Fruit fly (Drosophila melanogaster): ENCODE measurements around the gene CG3457.
A peak's percentile ranks its signal among the peaks of the same experiment; 100 is the strongest.

Gene CG3457

DNA sequence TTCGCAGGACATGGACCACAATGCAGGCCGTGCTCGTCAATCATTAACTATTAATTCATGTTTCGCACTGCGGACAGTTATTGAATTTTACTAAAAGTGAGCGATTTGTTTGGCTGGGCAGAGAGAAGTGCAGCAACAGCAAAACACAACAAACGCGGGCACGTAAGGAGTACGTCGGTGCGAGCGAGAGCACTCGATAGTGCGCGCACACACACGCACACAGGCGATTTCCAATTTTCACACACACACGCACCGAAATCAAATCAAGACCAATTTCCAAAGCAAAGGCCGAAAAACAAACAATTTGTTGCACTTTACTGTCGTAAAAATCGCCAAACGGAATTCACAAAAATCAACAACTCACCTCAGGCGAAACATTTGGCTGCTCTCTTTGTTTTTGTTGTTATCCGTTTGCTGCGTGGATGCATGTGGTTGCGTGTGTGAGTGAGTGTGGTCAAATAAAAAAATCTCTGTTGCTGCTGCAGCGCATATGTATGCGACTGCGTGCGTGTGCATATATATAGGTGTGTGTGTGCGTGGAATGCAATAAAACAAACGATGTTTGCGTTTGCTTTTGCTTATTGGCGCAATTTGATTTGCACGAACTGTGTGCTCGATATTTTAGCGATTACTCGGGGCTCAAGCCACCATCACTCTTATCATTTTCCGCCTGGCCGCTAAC, 29.6 kb upstream of the CG3457 start:
- peak; percentile 49 for TF ChIP-seq CG8478 (optimal IDR thresholded peaks at IDR 0.05)
- TF ChIP-seq CTCF (optimal IDR thresholded peaks at IDR 0.05) = no peak

DNA sequence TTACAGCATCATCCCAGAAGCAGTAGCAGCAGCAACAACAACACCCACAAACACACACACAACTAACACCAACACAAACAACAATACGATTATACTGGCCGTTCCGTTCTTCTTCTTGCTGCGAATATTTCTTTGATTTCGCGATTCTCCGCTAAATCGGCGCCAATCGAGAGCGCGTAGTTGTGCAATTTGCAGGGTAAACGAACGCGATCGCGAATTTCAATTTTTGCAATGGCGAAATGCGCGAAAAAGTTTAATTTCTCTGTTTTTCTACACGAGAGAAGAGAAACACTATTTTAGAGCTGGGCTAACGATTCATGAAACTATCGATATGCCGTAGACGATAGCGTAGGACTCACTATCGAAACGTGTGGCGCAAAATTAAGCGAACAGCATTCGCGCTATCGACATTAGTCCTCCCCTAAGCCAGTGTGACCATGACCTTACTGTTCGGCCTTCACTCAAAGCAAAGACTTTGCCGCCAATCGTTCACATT, 28.9 kb upstream of the CG3457 start, which contains the start of gene wapl:
TSS of gene wapl (minus strand) at position 316 of the 496 bp plus-strand sequence.
- peak; percentile 2 to 35 for TF ChIP-seq CTCF (optimal IDR thresholded peaks at IDR 0.05)
- TF ChIP-seq CG8478 (optimal IDR thresholded peaks at IDR 0.05) = no peak

DNA sequence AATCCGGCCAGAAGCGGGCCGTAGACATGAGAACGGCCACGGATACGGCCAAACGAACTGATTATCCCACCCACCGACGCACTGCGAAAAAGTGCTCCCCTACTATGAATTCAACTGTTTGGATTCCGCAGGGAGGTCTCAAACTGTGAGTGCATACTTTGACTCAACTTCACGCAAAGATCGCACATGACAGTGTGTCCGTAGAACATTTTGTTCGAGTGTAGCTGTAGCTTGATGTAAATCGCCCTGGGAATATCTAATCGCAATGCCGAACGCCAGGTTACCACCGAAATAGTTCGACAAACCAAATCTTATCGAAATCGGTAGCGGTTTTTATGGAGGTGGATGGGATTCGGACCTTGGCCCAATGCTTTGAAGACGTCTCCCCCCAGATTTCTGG, 26.6 kb upstream of the CG3457 start:
- TF ChIP-seq CTCF (optimal IDR thresholded peaks at IDR 0.05) = no peak

DNA sequence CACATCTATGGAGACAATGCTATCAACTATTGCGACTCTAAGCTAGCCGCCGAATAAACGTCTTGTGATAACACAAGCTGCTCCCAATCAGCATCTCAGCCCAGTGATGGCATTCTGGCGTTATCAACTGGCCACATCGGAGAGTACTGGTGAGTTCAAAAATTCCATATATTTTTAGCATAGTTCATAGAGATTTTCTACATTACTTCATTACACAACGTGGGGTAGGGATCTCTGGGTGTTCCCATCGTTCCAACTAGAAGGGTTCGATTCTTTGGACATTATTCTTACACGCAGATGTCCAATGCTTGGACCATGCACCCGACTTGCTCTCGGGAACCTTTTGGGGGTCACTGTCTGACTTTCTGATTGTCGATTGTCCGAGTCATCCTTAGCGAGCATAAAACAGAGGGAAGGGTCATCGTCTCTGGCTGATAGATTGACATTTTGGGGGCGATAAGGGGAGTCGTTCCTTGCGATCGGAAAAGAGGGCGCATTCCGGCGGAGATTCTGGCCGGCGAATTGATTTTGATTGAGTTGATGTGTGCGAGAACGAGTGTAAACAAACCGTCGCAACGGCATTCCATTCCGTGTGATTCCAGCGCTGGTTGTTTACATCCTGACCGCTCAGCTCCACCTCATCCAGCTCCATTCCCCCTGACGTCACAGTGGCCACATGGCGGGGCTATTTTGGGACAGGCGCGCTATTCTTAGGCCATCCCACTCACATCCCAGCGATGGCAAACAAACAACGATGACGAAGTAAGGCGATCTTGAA, 25.3 kb upstream of the CG3457 start, which contains the start of the genes Cyp4d1 and CG3630:
TSS of gene Cyp4d1 (minus strand) at position 51 of the 778 bp plus-strand sequence.
TSS of gene CG3630 (plus strand) at position 67 of the 778 bp plus-strand sequence.
- TF ChIP-seq CG8478 (optimal IDR thresholded peaks at IDR 0.05) (no peak), CTCF (optimal IDR thresholded peaks at IDR 0.05) (no peak)

DNA sequence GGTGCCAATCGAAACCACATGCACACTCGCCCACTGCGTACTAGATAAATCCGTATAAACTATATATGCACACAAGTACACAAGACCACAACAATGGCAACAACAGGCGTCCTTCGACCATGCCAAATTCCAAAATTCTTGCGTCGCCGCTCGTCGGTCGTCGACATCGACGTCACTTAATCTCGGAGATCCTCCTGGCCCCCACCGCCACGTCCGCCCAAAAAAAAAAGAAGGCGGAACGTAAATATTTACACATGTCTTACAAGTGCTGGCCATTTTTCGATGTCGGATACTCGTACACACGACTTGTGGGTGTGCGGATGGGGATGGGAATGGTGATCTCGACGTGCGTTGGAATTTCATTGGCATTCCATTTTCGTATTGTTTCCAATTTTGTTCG, 24.3 kb upstream of the CG3457 start:
- TF ChIP-seq CG8478 (optimal IDR thresholded peaks at IDR 0.05) = no peak
- TF ChIP-seq CTCF (optimal IDR thresholded peaks at IDR 0.05) = no peak

DNA sequence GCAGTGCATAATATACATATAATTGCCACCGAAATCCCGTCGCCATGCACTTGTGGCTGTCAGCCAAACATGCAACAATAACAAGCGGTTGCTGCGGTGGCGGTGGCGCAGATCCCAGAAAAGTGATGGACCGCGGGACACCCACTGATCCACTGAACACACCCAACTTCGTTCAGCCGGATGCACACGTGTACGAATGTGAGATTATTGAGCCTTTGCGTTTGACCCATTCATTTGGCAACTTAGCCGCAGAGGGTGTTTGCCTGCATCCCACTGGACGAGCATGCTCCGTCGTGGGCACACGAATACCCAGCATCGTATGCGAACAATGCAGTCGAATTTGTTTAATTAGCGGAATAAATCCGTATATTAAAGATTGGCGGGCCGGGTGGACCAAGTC, 22.2 kb upstream of the CG3457 start:
- no peak for TF ChIP-seq CTCF (optimal IDR thresholded peaks at IDR 0.05)
- TF ChIP-seq CG8478 (optimal IDR thresholded peaks at IDR 0.05) = no peak

DNA sequence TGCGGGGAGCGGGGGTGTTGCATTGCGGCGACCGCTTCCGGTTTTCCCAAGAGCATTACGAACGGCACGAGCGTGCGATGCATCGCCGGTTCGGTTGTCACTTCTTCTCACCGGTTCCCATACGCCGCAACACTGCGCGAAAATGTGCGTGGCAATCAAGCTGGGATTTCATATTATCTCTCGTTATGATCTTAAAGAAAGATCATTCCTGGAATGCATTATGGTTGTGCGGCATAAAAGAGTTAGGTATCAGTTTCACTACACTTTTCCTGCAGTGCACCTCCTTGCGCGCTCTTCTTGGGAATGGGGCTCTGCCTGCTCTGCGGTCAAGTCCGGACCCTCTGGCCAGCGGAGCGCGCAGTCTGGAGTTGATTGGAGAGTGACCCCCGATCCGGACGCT, 21.5 kb upstream of the CG3457 start:
- TF ChIP-seq CTCF (optimal IDR thresholded peaks at IDR 0.05) (no peak), CG8478 (optimal IDR thresholded peaks at IDR 0.05) (no peak)

DNA sequence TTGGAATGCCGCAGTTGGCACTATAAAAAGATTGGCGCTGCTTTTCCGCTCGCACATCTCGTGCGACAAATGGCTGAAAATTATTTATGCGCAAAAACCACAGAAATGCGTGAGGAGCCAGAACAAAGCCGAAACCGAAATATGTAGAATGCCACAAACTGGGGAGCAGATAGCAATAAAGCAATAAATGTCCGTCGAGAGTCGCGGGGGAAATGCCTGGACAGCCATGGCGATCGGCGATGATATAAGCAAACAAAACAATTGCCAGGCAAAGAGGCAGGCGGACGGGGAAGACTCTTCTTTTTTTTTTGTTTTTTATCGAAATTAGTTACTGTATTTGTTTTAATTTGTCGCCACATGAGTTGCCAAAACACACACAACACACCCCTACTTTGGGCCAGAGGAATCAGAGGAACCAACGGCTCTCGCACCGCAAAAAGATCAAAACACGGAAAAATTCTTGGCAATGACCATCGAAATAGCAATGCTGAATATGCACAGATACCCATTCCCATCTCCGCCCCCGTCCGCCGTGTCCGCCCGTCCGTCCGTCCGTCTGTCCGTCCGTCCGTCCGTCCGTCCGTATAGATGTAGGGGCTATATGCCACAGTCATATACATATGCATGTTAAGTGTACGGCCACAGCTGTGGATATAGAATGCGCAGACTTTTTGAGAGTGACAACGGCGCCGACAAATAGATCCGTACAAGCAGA, 19.0 kb upstream of the CG3457 start:
- TF ChIP-seq CG8478 (optimal IDR thresholded peaks at IDR 0.05) = no peak
- no peak for TF ChIP-seq CTCF (optimal IDR thresholded peaks at IDR 0.05)

DNA sequence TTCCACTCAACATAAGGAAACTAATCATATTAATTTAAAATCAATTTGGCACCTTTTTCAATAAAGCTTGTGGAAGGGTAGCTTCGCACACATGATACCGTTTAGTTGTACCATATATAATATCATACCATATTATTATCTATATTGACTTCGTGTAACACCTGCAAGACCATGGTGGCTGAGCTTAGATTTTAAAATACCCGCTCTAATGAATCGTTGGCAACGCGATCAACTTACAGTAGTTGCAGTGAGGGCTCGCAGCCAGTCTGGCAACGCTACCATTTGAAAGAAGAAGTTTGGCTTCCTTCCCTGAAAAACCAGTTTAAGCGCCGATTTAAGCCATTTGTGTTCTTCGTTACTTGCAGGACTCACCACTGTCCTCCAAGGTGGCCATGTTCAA, 17.2 kb upstream of the CG3457 start:
- TF ChIP-seq CTCF (optimal IDR thresholded peaks at IDR 0.05) (no peak), CG8478 (optimal IDR thresholded peaks at IDR 0.05) (no peak)

DNA sequence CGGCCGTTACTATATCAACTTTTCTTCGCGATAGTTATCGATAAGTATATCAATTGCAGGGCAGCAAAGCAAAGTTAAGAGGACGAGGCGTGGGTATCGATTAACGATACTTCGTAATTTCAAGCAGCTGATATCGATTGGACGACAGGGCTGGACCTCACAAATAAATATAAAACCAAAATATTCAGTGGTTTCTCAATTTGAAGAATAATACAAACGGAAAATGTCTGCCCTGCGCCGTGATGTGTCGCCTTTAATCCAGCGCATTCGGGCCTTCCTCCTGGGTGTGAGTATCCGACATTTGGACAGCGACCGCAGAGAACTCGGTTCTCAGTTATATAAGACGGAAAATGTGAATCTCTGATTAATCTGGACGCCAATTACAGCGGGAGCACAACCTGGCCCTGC, 15.2 kb upstream of the CG3457 start, which contains the start of gene ND-B14.5A:
TSS of gene ND-B14.5A (plus strand) at position 107 of the 408 bp plus-strand sequence.
- TF ChIP-seq CTCF (optimal IDR thresholded peaks at IDR 0.05) = no peak
- TF ChIP-seq CG8478 (optimal IDR thresholded peaks at IDR 0.05) = no peak

DNA sequence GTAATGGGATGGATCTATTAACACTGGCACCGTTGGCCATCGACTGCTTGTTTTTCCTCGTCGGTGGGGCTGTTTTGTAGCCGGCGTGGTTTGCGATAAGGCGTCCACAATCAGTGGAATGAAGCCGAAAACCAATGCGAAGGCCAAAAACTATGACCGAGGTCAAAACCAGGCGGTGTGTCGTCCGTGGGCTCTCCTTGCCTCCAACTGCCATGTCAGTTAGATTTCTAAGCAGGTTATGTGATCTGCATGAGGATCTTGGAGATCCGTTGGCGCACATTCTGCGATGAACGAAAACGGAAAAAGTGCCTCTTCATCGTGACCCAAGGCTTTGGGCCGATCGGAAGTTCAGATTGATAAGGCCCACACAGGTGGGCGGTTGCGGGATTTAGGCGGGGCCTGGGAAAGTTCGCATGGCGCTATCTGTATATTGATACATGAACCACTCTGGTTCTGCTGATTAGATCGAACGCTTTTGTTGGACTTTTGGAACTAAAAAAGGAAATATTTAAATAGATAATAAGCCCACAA, 12.3 kb upstream of the CG3457 start, which contains the start of gene Cyp4d14:
TSS of gene Cyp4d14 (minus strand) at position 51 of the 531 bp plus-strand sequence.
- TF ChIP-seq CTCF (optimal IDR thresholded peaks at IDR 0.05) = no peak
- TF ChIP-seq CG8478 (optimal IDR thresholded peaks at IDR 0.05) = no peak

DNA sequence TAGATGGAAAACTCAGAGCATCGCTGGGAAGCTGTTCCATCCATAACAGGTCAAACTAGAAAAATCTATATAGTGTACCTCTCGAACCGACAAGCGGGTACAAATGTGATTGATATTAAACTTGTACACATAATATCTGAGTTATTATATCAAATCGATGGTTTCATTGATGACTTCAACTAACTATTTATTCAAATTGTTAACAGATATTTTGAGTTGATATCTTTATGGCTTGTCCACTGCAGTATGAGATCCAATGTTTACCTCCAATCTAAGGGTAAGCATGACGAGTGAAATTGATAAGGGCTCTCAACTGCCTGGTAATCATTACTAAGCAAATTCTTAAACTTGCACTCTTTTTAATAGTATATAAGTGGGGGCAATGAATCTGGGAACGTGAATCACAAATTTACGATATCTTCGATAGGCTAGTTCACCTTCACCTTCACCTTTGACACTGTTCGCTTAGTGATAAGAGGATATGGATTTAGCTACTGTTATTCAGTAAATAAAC, 11.6 kb upstream of the CG3457 start, which contains the start of gene Cyp4d2:
TSS of gene Cyp4d2 (plus strand) at position 51 of the 514 bp plus-strand sequence.
- no peak for TF ChIP-seq CG8478 (optimal IDR thresholded peaks at IDR 0.05)
- no peak for TF ChIP-seq CTCF (optimal IDR thresholded peaks at IDR 0.05)

DNA sequence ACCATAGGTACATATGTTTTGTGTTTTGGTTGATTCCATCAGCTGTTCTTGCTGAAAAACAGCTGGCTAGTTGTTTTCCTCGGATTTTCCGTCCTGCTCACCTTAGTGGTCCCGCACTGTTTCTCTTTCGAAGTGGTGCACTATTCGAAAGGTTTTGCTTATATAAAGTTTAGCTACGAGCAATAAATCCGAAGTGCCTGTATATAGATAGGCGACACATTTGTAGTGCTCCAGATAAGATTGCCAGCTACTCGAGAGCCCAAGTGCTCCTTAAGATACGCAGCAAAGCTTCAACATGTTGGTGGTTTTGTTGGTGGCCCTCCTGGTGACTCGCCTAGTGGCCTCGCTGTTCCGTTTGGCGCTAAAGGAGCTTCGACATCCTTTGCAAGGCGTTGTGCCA, 8.8 kb upstream of the CG3457 start, which contains the start of gene Cyp4ae1:
TSS of gene Cyp4ae1 (plus strand) at position 206 of the 400 bp plus-strand sequence.
- TF ChIP-seq CG8478 (optimal IDR thresholded peaks at IDR 0.05) (no peak), CTCF (optimal IDR thresholded peaks at IDR 0.05) (no peak)

DNA sequence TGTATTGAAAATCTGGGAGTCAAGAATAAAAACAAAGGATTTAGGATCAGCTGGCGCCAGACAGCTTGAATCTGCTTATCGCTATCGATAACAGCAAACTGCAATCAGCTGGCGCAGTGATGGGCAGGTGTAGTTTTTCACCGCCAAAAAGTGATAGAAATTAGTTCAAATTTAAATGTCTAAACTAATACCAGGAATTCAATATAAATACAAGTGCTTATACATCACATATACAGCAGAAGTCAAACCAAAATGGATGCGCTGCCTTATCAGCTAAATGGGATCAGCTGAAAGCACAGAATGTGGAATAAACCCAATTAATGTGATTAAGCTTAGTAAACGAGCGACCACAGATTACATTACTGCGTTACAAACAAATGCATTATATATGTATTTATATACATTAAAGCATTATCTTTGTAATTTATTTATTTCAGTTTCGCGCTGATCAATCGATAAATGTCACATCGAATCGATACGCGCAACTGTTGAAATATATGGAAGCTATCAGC, 6.8 kb upstream of the CG3457 start, which contains the start of gene pn:
TSS of gene pn (plus strand) at position 462 of the 512 bp plus-strand sequence.
- TF ChIP-seq CTCF (optimal IDR thresholded peaks at IDR 0.05) (no peak), CG8478 (optimal IDR thresholded peaks at IDR 0.05) (no peak)
